Worm (Caenorhabditis elegans) whole organism, L4 larva: ENCODE data around the gene irld-40.

ENCODE experiments used
- F49E8.2 ChIP-seq: sonication (generic microtip); optimal IDR thresholded peaks from 2 replicates; lab custom pipeline; 2016; ENCODE audit warnings: missing compliant biosample characterization, mild to moderate bottlenecking, missing genetic modification characterization, borderline replicate concordance
- R02D3.7 ChIP-seq: fragments of 150-350 bp; sonication (generic microtip); optimal IDR thresholded peaks from 3 replicates; lab custom pipeline; 2014; ENCODE audit warnings: missing biosample characterization, missing genetic modification characterization
- arid-1 ChIP-seq: fragments of 200-800 bp; sonication (Bioruptor generic); conservative IDR thresholded peaks from 2 replicates; pipeline ENCODE4 v1.3.6; 2022; ENCODE audit warnings: missing genetic modification reagents, missing genetic modification characterization, missing compliant biosample characterization
- egl-27 ChIP-seq: sonication (generic microtip); optimal IDR thresholded peaks from 3 replicates; lab custom pipeline; 2017; ENCODE audit warnings: missing biosample characterization, missing genetic modification reagents, missing genetic modification characterization
- fkh-10 ChIP-seq: fragments of 150-350 bp; optimal IDR thresholded peaks from 2 replicates; lab custom pipeline; 2014; ENCODE audit warnings: missing biosample characterization, missing genetic modification reagents, missing genetic modification characterization
- gei-8 ChIP-seq: fragments of 200-800 bp; sonication (Bioruptor generic); optimal IDR thresholded peaks from 2 replicates; lab custom pipeline; 2018; ENCODE audit warnings: mild to moderate bottlenecking, missing genetic modification characterization, missing compliant biosample characterization
- hlh-30 ChIP-seq: sonication (generic microtip); optimal IDR thresholded peaks from 2 replicates; lab custom pipeline; 2017; ENCODE audit warnings: antibody characterized with exemption, mild to moderate bottlenecking, missing genetic modification characterization, missing compliant biosample characterization; ENCODE audit not compliant: insufficient read depth
- lin-13 ChIP-seq: fragments of 150-350 bp; optimal IDR thresholded peaks from 2 replicates; lab custom pipeline; 2014; ENCODE audit warnings: missing biosample characterization, missing genetic modification reagents, missing genetic modification characterization
- nhr-48 ChIP-seq: sonication (generic microtip); optimal IDR thresholded peaks from 2 replicates; lab custom pipeline; 2016; ENCODE audit warnings: mild to moderate bottlenecking, missing genetic modification characterization, missing compliant biosample characterization
- nhr-76 ChIP-seq: fragments of 150-350 bp; optimal IDR thresholded peaks from 2 replicates; lab custom pipeline; 2014; ENCODE audit warnings: missing biosample characterization, missing genetic modification characterization
- saeg-2 ChIP-seq: fragments of 200-800 bp; sonication (Bioruptor generic); IDR thresholded peaks from 2 replicates; pipeline ENCODE4 v1.3.6; 2022; ENCODE audit warnings: missing genetic modification reagents, missing genetic modification characterization, missing compliant biosample characterization
- unc-62 ChIP-seq, 3 experiments: fragments of 150-350 bp in 1 of 3; sonication (generic microtip); optimal IDR thresholded peaks in 2 of 3; peaks in 1 of 3; 1 replicate in 1 of 3; 2 replicates in 2 of 3; lab custom pipeline; 2014 to 2017; ENCODE audit warnings: missing biosample characterization in 3 of 3, missing genetic modification characterization in 3 of 3, missing genetic modification reagents in 3 of 3, missing genotype in 1 of 3
- ztf-11 ChIP-seq: fragments of 150-350 bp; optimal IDR thresholded peaks from 2 replicates; lab custom pipeline; 2014; ENCODE audit warnings: missing biosample characterization, missing genetic modification characterization

DNA sequence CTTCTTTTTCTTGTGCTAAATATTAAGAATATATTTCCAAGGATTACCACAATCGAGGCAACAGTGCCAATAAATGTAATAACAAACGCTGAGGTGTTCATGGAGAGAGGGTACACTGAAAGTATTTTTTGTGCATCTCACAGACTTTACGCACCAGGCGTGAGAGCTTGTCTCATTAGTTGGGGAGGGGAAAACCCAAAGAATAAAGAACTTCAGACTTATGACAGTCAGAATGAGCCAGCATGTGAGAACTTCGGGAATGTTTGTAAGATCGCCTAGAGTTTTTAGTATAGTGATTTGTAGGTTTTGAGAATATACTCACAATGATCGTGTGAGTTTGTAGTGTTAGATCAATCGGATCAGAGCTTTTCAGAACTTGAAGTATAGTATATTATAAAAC, 47.6 kb upstream of the irld-40 start, which contains the start of gene srbc-41:
- TF ChIP-seq saeg-2 (GFP tag; lab: Robert Waterston, UW) (no peak), F49E8.2 (no peak), gei-8 (GFP tag; lab: Kevin White, UChicago) (no peak), lin-13 (GFP tag; lab: Kevin White, UChicago) (no peak), ztf-11 (tag; lab: Kevin White, UChicago) (no peak), fkh-10 (no peak), nhr-76 (tag; lab: Kevin White, UChicago) (no peak), nhr-48 (tag; lab: Kevin White, UChicago) (no peak), unc-62 (GFP tag; optimal IDR thresholded peaks at IDR 0.05 in 1 of 2; lab: Kevin White, UChicago) (no peak), unc-62 (tag; optimal IDR thresholded peaks at IDR 0.05; lab: Kevin White, UChicago) (no peak), arid-1 (GFP tag; lab: Robert Waterston, UW) (no peak), egl-27 (tag; lab: Kevin White, UChicago) (no peak), R02D3.7 (tag; lab: Kevin White, UChicago) (no peak), hlh-30 (no peak)
